Worm (Caenorhabditis elegans) whole organism, L3 larva: ENCODE measurements around the gene ugt-14.

Source experiments
- ama-1 ChIP-seq: fragments of 150-350 bp; optimal IDR thresholded peaks from 2 replicates; lab custom pipeline; 2018
- daf-12 ChIP-seq: fragments of 150-350 bp; optimal IDR thresholded peaks from 2 replicates; lab custom pipeline; 2014; ENCODE audit warnings: missing biosample characterization, missing genetic modification reagents, missing genetic modification characterization
- egl-27 ChIP-seq: sonication (generic microtip); optimal IDR thresholded peaks from 4 replicates; lab custom pipeline; 2017; ENCODE audit warnings: missing biosample characterization, missing genetic modification reagents, missing genetic modification characterization
- elt-1 ChIP-seq: fragments of 150-350 bp; optimal IDR thresholded peaks from 2 replicates; lab custom pipeline; 2014; ENCODE audit warnings: missing biosample characterization, missing genetic modification characterization
- elt-2 ChIP-seq: sonication (generic microtip); optimal IDR thresholded peaks from 2 replicates; lab custom pipeline; 2016; ENCODE audit warnings: missing genetic modification reagents, mild to moderate bottlenecking, missing genetic modification characterization, missing compliant biosample characterization
- jun-1 ChIP-seq: fragments of 150-350 bp; optimal IDR thresholded peaks from 2 replicates; lab custom pipeline; 2014; ENCODE audit warnings: missing biosample characterization, missing genetic modification reagents, missing genetic modification characterization
- lin-39 ChIP-seq: fragments of 150-350 bp; optimal IDR thresholded peaks from 2 replicates; lab custom pipeline; 2018; ENCODE audit warnings: missing biosample characterization, missing genetic modification reagents, missing genetic modification characterization
- nhr-28 ChIP-seq: fragments of 150-350 bp; optimal IDR thresholded peaks from 2 replicates; lab custom pipeline; 2014; ENCODE audit warnings: missing biosample characterization, missing genetic modification characterization
- nhr-43 ChIP-seq: sonication (generic microtip); optimal IDR thresholded peaks from 2 replicates; lab custom pipeline; 2016; ENCODE audit warnings: mild to moderate bottlenecking, missing genetic modification characterization, missing compliant biosample characterization; ENCODE audit not compliant: poor library complexity, severe bottlenecking
- pha-4 ChIP-seq: fragments of 150-350 bp; optimal IDR thresholded peaks from 2 replicates; lab custom pipeline; 2014; ENCODE audit warnings: missing biosample characterization, missing genetic modification reagents, missing genetic modification characterization
- snpc-4 ChIP-seq: fragments of 150-350 bp; optimal IDR thresholded peaks from 2 replicates; lab custom pipeline; 2014; ENCODE audit warnings: missing biosample characterization, missing genetic modification characterization
- unc-39 ChIP-seq: sonication (generic microtip); optimal IDR thresholded peaks from 4 replicates; lab custom pipeline; 2017; ENCODE audit warnings: missing biosample characterization, missing genetic modification characterization
- zag-1 ChIP-seq: fragments of 150-350 bp; optimal IDR thresholded peaks from 2 replicates; lab custom pipeline; 2014; ENCODE audit warnings: missing biosample characterization, missing genetic modification characterization

DNA sequence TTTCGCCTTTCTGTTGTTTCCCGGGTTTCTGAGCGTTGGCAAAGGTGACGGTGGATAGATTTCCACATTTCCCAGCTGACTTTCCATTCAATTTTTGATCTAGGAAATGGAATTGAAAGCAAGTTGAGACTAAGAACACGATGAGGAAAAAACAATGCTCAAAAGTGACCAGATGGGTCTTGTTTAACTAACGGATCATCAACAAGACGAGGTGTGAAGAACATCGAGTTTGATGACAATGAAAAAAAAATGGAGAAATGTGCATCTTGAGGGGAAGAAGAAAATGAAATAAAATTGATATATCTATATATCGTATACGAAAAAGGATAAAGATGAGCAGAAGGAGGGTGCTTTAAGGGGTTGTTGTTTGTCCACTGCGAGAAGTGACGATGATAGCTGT is 28.5 kb upstream of the ugt-14 start, which contains the start of gene T19H12.6:
- TF ChIP-seq zag-1 (no peak), daf-12 (tag; lab: Kevin White, UChicago) (no peak), elt-1 (no peak), jun-1 (tag; lab: Kevin White, UChicago) (no peak), elt-2 (tag; lab: Kevin White, UChicago) (no peak), nhr-28 (tag; lab: Kevin White, UChicago) (no peak), lin-39 (tag; lab: Kevin White, UChicago) (no peak), egl-27 (tag; lab: Kevin White, UChicago) (no peak), pha-4 (no peak), snpc-4 (tag; lab: Kevin White, UChicago) (no peak), ama-1 (lab: Kevin White, UChicago) (no peak), unc-39 (tag; lab: Kevin White, UChicago) (no peak), nhr-43 (tag; lab: Kevin White, UChicago) (no peak)
